Fruit fly (Drosophila melanogaster) whole organism, wandering third instar larva: ENCODE measurements around the gene Adgf-A.

Source experiments
- Abd-B ChIP-seq: fragments of >200 bp; optimal IDR thresholded peaks from 2 replicates; lab custom pipeline; 2017; ENCODE audit warnings: missing biosample characterization, missing genetic modification characterization
- Dfd ChIP-seq: fragments of >200 bp; optimal IDR thresholded peaks from 2 replicates; lab custom pipeline; 2017; ENCODE audit warnings: missing biosample characterization, missing genetic modification characterization
- Hnf4 ChIP-seq: fragments of 200-800 bp; sonication (Bioruptor generic); optimal IDR thresholded peaks from 2 replicates; lab custom pipeline; 2016; ENCODE audit warnings: missing biosample characterization, mild to moderate bottlenecking, missing genetic modification characterization
- Jra ChIP-seq: sonication (Bioruptor generic); optimal IDR thresholded peaks from 2 replicates; lab custom pipeline; 2016; ENCODE audit warnings: missing biosample characterization, missing genetic modification characterization
- Myc ChIP-seq: fragments of >200 bp; optimal IDR thresholded peaks from 2 replicates; lab custom pipeline; 2017
- N ChIP-seq: fragments of >200 bp; optimal IDR thresholded peaks from 2 replicates; lab custom pipeline; 2018; ENCODE audit warnings: missing biosample characterization, missing external identifiers, missing genetic modification characterization
- Vsx2 ChIP-seq: fragments of 200-300, 225-300 bp; sonication (Bioruptor generic); optimal IDR thresholded peaks from 2 replicates; lab custom pipeline; 2018; ENCODE audit warnings: missing biosample characterization, missing genetic modification characterization; ENCODE audit not compliant: partially characterized antibody
- ey ChIP-seq: fragments of 200-800 bp; sonication (Bioruptor generic); optimal IDR thresholded peaks from 2 replicates; lab custom pipeline; 2016; ENCODE audit warnings: missing biosample characterization, missing genetic modification characterization
- fru ChIP-seq: fragments of 200-800 bp; sonication (Bioruptor generic); optimal IDR thresholded peaks from 3 replicates; lab custom pipeline; 2016; ENCODE audit warnings: missing biosample characterization, mild to moderate bottlenecking, missing genetic modification characterization
- lola ChIP-seq: fragments of >200 bp; optimal IDR thresholded peaks from 2 replicates; lab custom pipeline; 2017; ENCODE audit warnings: missing biosample characterization, missing genetic modification characterization
- pan ChIP-seq: fragments of >200 bp; optimal IDR thresholded peaks from 2 replicates; lab custom pipeline; 2017
- psq ChIP-seq: fragments of 200-800 bp; sonication (Bioruptor generic); optimal IDR thresholded peaks from 3 replicates; lab custom pipeline; 2017; ENCODE audit warnings: missing biosample characterization, mild to moderate bottlenecking, missing genetic modification characterization, moderate library complexity

DNA sequence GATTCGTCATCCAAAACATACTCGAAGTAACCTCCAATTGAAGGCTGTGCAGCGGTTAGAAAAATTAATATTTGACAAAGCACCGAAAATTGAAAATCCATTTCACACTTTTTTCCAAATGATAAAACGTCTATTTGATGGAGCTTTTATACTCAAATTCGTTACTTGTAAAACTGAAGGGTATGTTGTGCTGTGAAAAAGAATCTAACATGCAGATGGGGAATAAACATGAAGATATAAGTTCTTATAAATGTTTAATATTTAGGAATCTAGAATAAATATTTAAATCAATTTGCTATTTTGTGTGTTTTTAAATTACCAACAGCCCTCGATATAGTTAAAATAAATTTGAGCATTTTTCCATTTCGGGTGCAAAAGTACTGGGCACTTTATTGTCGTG, 44.2 kb downstream of the Adgf-A start, which contains the start of gene CheB74a:
- TF ChIP-seq psq (GFP tag; lab: Kevin White, UChicago) (no peak), Myc (lab: Kevin White, UChicago) (no peak), lola (GFP tag; lab: Kevin White, UChicago) (no peak), ey (GFP tag; lab: Kevin White, UChicago) (no peak), fru (GFP tag; lab: Kevin White, UChicago) (no peak), Jra (GFP tag; lab: Kevin White, UChicago) (no peak), pan (lab: Kevin White, UChicago) (no peak), Hnf4 (GFP tag; lab: Kevin White, UChicago) (no peak), N (GFP tag; lab: Kevin White, UChicago) (no peak), Vsx2 (GFP tag; lab: Kevin White, UChicago) (no peak), Dfd (GFP tag; lab: Kevin White, UChicago) (no peak), Abd-B (GFP tag; lab: Kevin White, UChicago) (no peak)
